Fruit fly (Drosophila melanogaster) whole organism, prepupa: Measurements from ENCODE around the gene CG9270.

Experiments
- CG10631 ChIP-seq: fragments of 200-800 bp; sonication (Bioruptor generic); optimal IDR thresholded peaks from 2 replicates; lab custom pipeline; 2016; ENCODE audit warnings: missing biosample characterization, missing genetic modification characterization
- CG10669 ChIP-seq: fragments of 200-800 bp; sonication (Bioruptor generic); optimal IDR thresholded peaks from 3 replicates; lab custom pipeline; 2018; ENCODE audit warnings: missing biosample characterization, mild to moderate bottlenecking, missing genetic modification characterization, moderate library complexity
- CG11294 ChIP-seq: fragments of 200-800 bp; sonication (Bioruptor generic); IDR thresholded peaks from 2 replicates; pipeline ENCODE4 v1.3.6; 2022; ENCODE audit warnings: missing biosample characterization, missing genetic modification characterization
- CG11762 ChIP-seq: fragments of 200-800 bp; sonication (Bioruptor generic); optimal IDR thresholded peaks from 3 replicates; lab custom pipeline; 2016; ENCODE audit warnings: missing biosample characterization, missing genetic modification characterization; ENCODE audit not compliant: insufficient read depth
- CG11902 ChIP-seq: fragments of 200-800 bp; sonication (Bioruptor generic); optimal IDR thresholded peaks from 3 replicates; lab custom pipeline; 2016; ENCODE audit warnings: missing biosample characterization, missing genetic modification characterization
- CG15336 ChIP-seq: fragments of 200-800 bp; sonication (Bioruptor generic); IDR thresholded peaks from 2 replicates; pipeline ENCODE4 v1.3.6; 2022; ENCODE audit warnings: missing biosample characterization, missing genetic modification characterization
- CG3032 ChIP-seq: fragments of 200-800 bp; optimal IDR thresholded peaks from 2 replicates; lab custom pipeline; 2019; ENCODE audit warnings: missing biosample characterization, mild to moderate bottlenecking, missing genetic modification characterization, moderate library complexity
- CG31627 ChIP-seq: fragments of 200-800 bp; sonication (Bioruptor generic); optimal IDR thresholded peaks from 3 replicates; lab custom pipeline; 2016; ENCODE audit warnings: missing biosample characterization, missing genetic modification characterization
- CG34406 ChIP-seq: fragments of 200-800 bp; sonication (Bioruptor generic); optimal IDR thresholded peaks from 3 replicates; lab custom pipeline; 2016; ENCODE audit warnings: missing biosample characterization, missing genetic modification characterization
- CG3919 ChIP-seq: fragments of 200-800 bp; sonication (Bioruptor generic); optimal IDR thresholded peaks from 3 replicates; lab custom pipeline; 2016; ENCODE audit warnings: missing biosample characterization, missing genetic modification characterization
- CG4318 ChIP-seq: fragments of 200-800 bp; sonication (Bioruptor generic); optimal IDR thresholded peaks from 3 replicates; lab custom pipeline; 2017; ENCODE audit warnings: missing biosample characterization, mild to moderate bottlenecking, missing genetic modification characterization
- CG6163 ChIP-seq: fragments of 200-800 bp; sonication (Bioruptor generic); IDR thresholded peaks from 3 replicates; pipeline ENCODE4 v1.3.6; 2022; ENCODE audit warnings: missing biosample characterization, missing genetic modification characterization
- CG6276 ChIP-seq: fragments of 200-800 bp; sonication (Bioruptor generic); optimal IDR thresholded peaks from 2 replicates; lab custom pipeline; 2017; ENCODE audit warnings: missing biosample characterization, mild to moderate bottlenecking, missing genetic modification characterization
- CG6808 ChIP-seq: fragments of 200-800 bp; sonication (Bioruptor generic); optimal IDR thresholded peaks from 3 replicates; lab custom pipeline; 2017; ENCODE audit warnings: missing biosample characterization, missing genetic modification characterization, mild to moderate bottlenecking, moderate library complexity, missing genetic modification reagents
- CG6854 ChIP-seq: fragments of 200-800 bp; sonication (Bioruptor generic); optimal IDR thresholded peaks from 2 replicates; lab custom pipeline; 2017; ENCODE audit warnings: missing biosample characterization, mild to moderate bottlenecking, missing genetic modification characterization
- CG7368 ChIP-seq: fragments of 200-800 bp; sonication (Bioruptor generic); optimal IDR thresholded peaks from 3 replicates; lab custom pipeline; 2016; ENCODE audit warnings: missing biosample characterization, missing genetic modification characterization
- CG8119 ChIP-seq: fragments of 200-800 bp; sonication (Bioruptor generic); IDR thresholded peaks from 3 replicates; pipeline ENCODE4 v1.3.6; 2022; ENCODE audit warnings: missing biosample characterization, missing genetic modification characterization
- CG8632 ChIP-seq: fragments of 200-800 bp; sonication (Bioruptor generic); optimal IDR thresholded peaks from 3 replicates; lab custom pipeline; 2016; ENCODE audit warnings: missing biosample characterization, missing genetic modification characterization
- Eip75B ChIP-seq: fragments of 200-800 bp; sonication (Bioruptor generic); optimal IDR thresholded peaks from 3 replicates; lab custom pipeline; 2016; ENCODE audit warnings: missing biosample characterization, missing genetic modification characterization
- Ets21C ChIP-seq: fragments of 200-800 bp; sonication (Bioruptor generic); optimal IDR thresholded peaks from 3 replicates; lab custom pipeline; 2016; ENCODE audit warnings: missing biosample characterization, missing genetic modification characterization
- Ets96B ChIP-seq: fragments of 200-800 bp; optimal IDR thresholded peaks from 2 replicates; lab custom pipeline; 2019; ENCODE audit warnings: missing biosample characterization, mild to moderate bottlenecking, missing genetic modification characterization, moderate library complexity
- Gug ChIP-seq: fragments of 200-800 bp; sonication (Bioruptor generic); IDR thresholded peaks from 2 replicates; pipeline ENCODE4 v1.3.6; 2022; ENCODE audit warnings: missing biosample characterization, missing genetic modification characterization
- Hr38 ChIP-seq: sonication (Bioruptor generic); optimal IDR thresholded peaks from 2 replicates; lab custom pipeline; 2016; ENCODE audit warnings: missing biosample characterization, missing genetic modification characterization
- Hr39 ChIP-seq: fragments of 200-800 bp; sonication (Bioruptor generic); optimal IDR thresholded peaks from 2 replicates; lab custom pipeline; 2016; ENCODE audit warnings: missing biosample characterization, missing genetic modification characterization
- Hr4 ChIP-seq: fragments of 200-800 bp; sonication (Bioruptor generic); optimal IDR thresholded peaks from 3 replicates; lab custom pipeline; 2016; ENCODE audit warnings: missing biosample characterization, missing genetic modification characterization
- Lpt ChIP-seq: fragments of 200-800 bp; sonication (Bioruptor generic); optimal IDR thresholded peaks from 3 replicates; lab custom pipeline; 2016; ENCODE audit warnings: missing biosample characterization, missing genetic modification characterization
- Met ChIP-seq: fragments of 200-800 bp; sonication (Bioruptor generic); optimal IDR thresholded peaks from 3 replicates; lab custom pipeline; 2016; ENCODE audit warnings: missing biosample characterization, missing genetic modification characterization
- OdsH ChIP-seq: fragments of 200-800 bp; sonication (Bioruptor generic); optimal IDR thresholded peaks from 3 replicates; lab custom pipeline; 2016; ENCODE audit warnings: missing biosample characterization, missing genetic modification characterization
- Smox ChIP-seq: fragments of 200-800 bp; sonication (Bioruptor generic); optimal IDR thresholded peaks from 3 replicates; lab custom pipeline; 2016; ENCODE audit warnings: missing biosample characterization, missing genetic modification characterization
- Sox102F ChIP-seq: fragments of 200-800 bp; sonication (Bioruptor generic); optimal IDR thresholded peaks from 2 replicates; lab custom pipeline; 2016; ENCODE audit warnings: missing biosample characterization, mild to moderate bottlenecking, missing genetic modification characterization
- Sox15 ChIP-seq: fragments of 200-800 bp; sonication (Bioruptor generic); optimal IDR thresholded peaks from 3 replicates; lab custom pipeline; 2016; ENCODE audit warnings: missing biosample characterization, missing genetic modification characterization
- achi ChIP-seq: fragments of 200-800 bp; sonication (Bioruptor generic); optimal IDR thresholded peaks from 3 replicates; lab custom pipeline; 2016; ENCODE audit warnings: missing biosample characterization, missing genetic modification characterization
- cyc ChIP-seq: fragments of 200-800 bp; sonication (Bioruptor generic); optimal IDR thresholded peaks from 3 replicates; lab custom pipeline; 2016; ENCODE audit warnings: missing biosample characterization, missing genetic modification characterization
- eg ChIP-seq: fragments of 200-800 bp; sonication (Bioruptor generic); IDR thresholded peaks from 3 replicates; pipeline ENCODE4 v1.3.6; 2022; ENCODE audit warnings: missing biosample characterization, missing genetic modification characterization
- esn ChIP-seq: fragments of 200-800 bp; sonication (Bioruptor generic); optimal IDR thresholded peaks from 2 replicates; lab custom pipeline; 2016; ENCODE audit warnings: missing biosample characterization, mild to moderate bottlenecking, missing genetic modification characterization, moderate library complexity
- fd59A ChIP-seq: fragments of 200-800 bp; sonication (Bioruptor generic); optimal IDR thresholded peaks from 2 replicates; lab custom pipeline; 2017; ENCODE audit warnings: missing biosample characterization, mild to moderate bottlenecking, missing genetic modification characterization, missing genetic modification reagents
- fd85E ChIP-seq: fragments of 200-800 bp; sonication (Bioruptor generic); optimal IDR thresholded peaks from 3 replicates; lab custom pipeline; 2016; ENCODE audit warnings: missing biosample characterization, missing genetic modification characterization
- fkh ChIP-seq: fragments of 200-800 bp; sonication (Bioruptor generic); optimal IDR thresholded peaks from 3 replicates; lab custom pipeline; 2017; ENCODE audit warnings: missing biosample characterization, mild to moderate bottlenecking, missing genetic modification characterization, moderate library complexity
- lz ChIP-seq: fragments of 200-800 bp; sonication (Bioruptor generic); optimal IDR thresholded peaks from 3 replicates; lab custom pipeline; 2016; ENCODE audit warnings: missing biosample characterization, missing genetic modification characterization
- net ChIP-seq: fragments of 200-800 bp; sonication (Bioruptor generic); optimal IDR thresholded peaks from 3 replicates; lab custom pipeline; 2016; ENCODE audit warnings: missing biosample characterization, missing genetic modification characterization
- pdm3 ChIP-seq: fragments of 200-800 bp; sonication (Bioruptor generic); optimal IDR thresholded peaks from 3 replicates; lab custom pipeline; 2016; ENCODE audit warnings: missing biosample characterization, missing genetic modification characterization
- spab ChIP-seq: fragments of 200-800 bp; sonication (Bioruptor generic); optimal IDR thresholded peaks from 2 replicates; lab custom pipeline; 2017; ENCODE audit warnings: missing biosample characterization, mild to moderate bottlenecking, missing genetic modification characterization, missing genetic modification reagents
- ss ChIP-seq, 2 experiments: fragments of 200-800 bp; sonication (Bioruptor generic); optimal IDR thresholded peaks; 2 replicates in 1 of 2; 3 replicates in 1 of 2; lab custom pipeline; 2017 to 2018; ENCODE audit warnings: mild to moderate bottlenecking in 2 of 2, missing biosample characterization in 2 of 2, missing genetic modification characterization in 2 of 2, moderate library complexity in 1 of 2
- svp ChIP-seq: fragments of 200-800 bp; sonication (Bioruptor generic); peaks from one replicate; lab custom pipeline; 2016; ENCODE audit warnings: missing biosample characterization, missing genetic modification characterization
- topi ChIP-seq: fragments of 200-800 bp; sonication (Bioruptor generic); optimal IDR thresholded peaks from 3 replicates; lab custom pipeline; 2016; ENCODE audit warnings: missing biosample characterization, missing genetic modification characterization
- vri ChIP-seq: fragments of 200-800 bp; sonication (Bioruptor generic); optimal IDR thresholded peaks from 3 replicates; lab custom pipeline; 2016; ENCODE audit warnings: missing biosample characterization, mild to moderate bottlenecking, missing genetic modification characterization

The CG9270 gene

DNA sequence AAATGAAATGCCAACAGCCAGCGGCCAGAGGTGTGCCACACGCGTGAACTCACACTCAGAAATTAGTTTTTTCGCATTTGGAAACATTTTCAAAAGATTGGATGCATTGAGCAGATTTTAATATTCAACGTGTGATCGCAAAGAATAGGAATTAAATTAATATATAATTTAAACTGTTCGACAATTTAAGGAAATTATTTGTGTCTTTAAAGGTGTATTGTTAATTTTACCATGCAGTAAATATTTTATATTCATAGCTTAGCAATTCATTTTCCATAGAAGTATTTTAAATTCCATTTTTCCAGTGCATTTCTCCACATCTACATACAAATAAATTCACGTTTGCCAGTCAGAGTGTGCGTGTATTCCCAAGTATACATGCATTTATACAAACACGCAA is 5.7 kb upstream of the CG9270 start (continued):
- TF ChIP-seq eg (no peak), CG6163 (GFP tag; lab: Robert Waterston, UW) (0 out of 3 replicates have a peak, but pooled peaks have one; percentile 17), CG31627 (GFP tag; lab: Kevin White, UChicago) (peak; percentile 20), CG4318 (GFP tag; lab: Kevin White, UChicago) (no peak), net (no peak), Hr38 (GFP tag; lab: Kevin White, UChicago) (no peak), Lpt (GFP tag; lab: Kevin White, UChicago) (no peak), Hr39 (GFP tag; lab: Kevin White, UChicago) (peak; percentile 14), Sox102F (GFP tag; lab: Kevin White, UChicago) (peak; percentile 22), svp (GFP tag; lab: Kevin White, UChicago) (peak; percentile 76), cyc (peak; percentile 36), Hr4 (GFP tag; lab: Kevin White, UChicago) (peak; percentile 24), Met (peak; percentile 44)

DNA sequence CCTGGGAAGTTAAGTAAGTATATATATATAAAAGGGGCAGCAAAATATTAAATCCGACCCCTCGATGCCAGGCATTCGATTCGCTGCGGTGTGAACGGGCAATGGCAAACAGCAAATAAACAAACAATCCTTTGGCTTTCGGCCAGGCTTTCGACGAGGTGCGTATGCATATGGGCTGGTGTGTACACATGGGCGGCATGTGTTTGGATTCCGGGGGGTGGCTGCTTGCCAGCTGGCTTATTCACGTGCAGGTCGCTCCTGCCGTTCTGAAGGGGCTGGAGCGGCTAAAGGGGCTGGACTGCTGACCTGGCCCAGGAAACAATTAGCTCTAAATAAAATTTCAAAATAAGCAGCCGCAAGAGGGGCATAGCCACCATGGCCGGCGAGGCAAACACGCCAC is 3.5 kb upstream of the CG9270 start:
- TF ChIP-seq CG8632: no peak
- no peak for TF ChIP-seq vri (GFP tag; lab: Kevin White, UChicago)
- no peak for TF ChIP-seq CG15336 (GFP tag; lab: Robert Waterston, UW)
- no peak for TF ChIP-seq CG34406 (GFP tag; lab: Kevin White, UChicago)
- no peak for TF ChIP-seq Ets96B (tag; lab: Kevin White, UChicago)
- TF ChIP-seq Hr38 (GFP tag; lab: Kevin White, UChicago): no peak
- TF ChIP-seq topi (GFP tag; lab: Kevin White, UChicago): no peak
- no peak for TF ChIP-seq CG6854 (GFP tag; lab: Kevin White, UChicago)
- TF ChIP-seq CG6163 (GFP tag; lab: Robert Waterston, UW): 0 out of 3 replicates have a peak, but pooled peaks have one; percentile 25
- TF ChIP-seq fkh: peak; percentile 2
- TF ChIP-seq svp (GFP tag; lab: Kevin White, UChicago): peak; percentile 54
- no peak for TF ChIP-seq CG11902 (GFP tag; lab: Kevin White, UChicago)
- TF ChIP-seq CG11294 (GFP tag; lab: Robert Waterston, UW): no peak
- TF ChIP-seq ss (GFP tag; optimal IDR thresholded peaks at IDR 0.05; lab: Kevin White, UChicago): no peak
- TF ChIP-seq OdsH (GFP tag; lab: Kevin White, UChicago): no peak

DNA sequence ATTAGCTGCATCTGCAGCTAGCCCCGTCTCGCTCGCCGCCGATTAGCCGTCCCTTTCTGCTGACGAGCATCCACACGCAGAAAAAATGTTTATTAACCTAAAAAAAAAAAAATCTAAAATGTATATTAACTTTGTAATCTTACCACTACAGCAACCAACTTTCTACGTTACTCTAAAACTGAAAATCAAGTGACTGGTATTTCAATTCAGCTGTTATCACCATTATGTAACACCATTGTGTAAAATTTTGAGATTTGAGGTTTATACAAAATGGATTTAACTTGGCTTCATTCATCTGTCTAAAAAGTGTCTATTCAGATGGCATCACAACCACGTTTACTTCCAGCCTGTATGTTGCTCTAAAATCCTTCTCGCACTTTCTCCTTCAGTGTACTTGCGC is 2.5 kb upstream of the CG9270 start:
- TF ChIP-seq Eip75B (GFP tag; lab: Kevin White, UChicago): peak; percentile 46
- peak; percentile 48 for TF ChIP-seq CG3919
- peak; percentile 9; the same call in 1 of the 2 replicates for TF ChIP-seq Gug (GFP tag; lab: Robert Waterston, UW)
- TF ChIP-seq Ets21C: peak; percentile 3
- no peak for TF ChIP-seq CG15336 (GFP tag; lab: Robert Waterston, UW)
- no peak for TF ChIP-seq Lpt (GFP tag; lab: Kevin White, UChicago)
- TF ChIP-seq CG6276 (GFP tag; lab: Kevin White, UChicago): peak; percentile 7
- TF ChIP-seq Sox15 (GFP tag; lab: Kevin White, UChicago): peak; percentile 4
- TF ChIP-seq CG4318 (GFP tag; lab: Kevin White, UChicago): peak; percentile 21
- TF ChIP-seq CG6808: peak; percentile 36
- peak; percentile 13 for TF ChIP-seq CG7368 (GFP tag; lab: Kevin White, UChicago)
- no peak for TF ChIP-seq CG31627 (GFP tag; lab: Kevin White, UChicago)
- no peak for TF ChIP-seq vri (GFP tag; lab: Kevin White, UChicago)
- TF ChIP-seq net: no peak
- TF ChIP-seq fd85E (GFP tag; lab: Kevin White, UChicago): no peak
- peak; percentile 48 for TF ChIP-seq esn
- peak; percentile 27 for TF ChIP-seq Smox (GFP tag; lab: Kevin White, UChicago)
- TF ChIP-seq lz (GFP tag; lab: Kevin White, UChicago): peak; percentile 23
- TF ChIP-seq ss (GFP tag; optimal IDR thresholded peaks at IDR 0.05; lab: Kevin White, UChicago): peak in 1 of 2 experiments; percentile 4
- peak; percentile 40 for TF ChIP-seq Hr39 (GFP tag; lab: Kevin White, UChicago)
- peak; percentile 15 for TF ChIP-seq spab (GFP tag; lab: Kevin White, UChicago)
- peak; percentile 19 for TF ChIP-seq CG3032 (tag; lab: Kevin White, UChicago)
- peak; percentile 41 for TF ChIP-seq CG11762 (GFP tag; lab: Kevin White, UChicago)
- peak; percentile 59 for TF ChIP-seq pdm3 (GFP tag; lab: Kevin White, UChicago)
- peak; percentile 6 for TF ChIP-seq CG34406 (GFP tag; lab: Kevin White, UChicago)
- TF ChIP-seq Hr38 (GFP tag; lab: Kevin White, UChicago): no peak
- TF ChIP-seq CG11294 (GFP tag; lab: Robert Waterston, UW): no peak
- peak; percentile 35 for TF ChIP-seq CG10669
- TF ChIP-seq OdsH (GFP tag; lab: Kevin White, UChicago): peak; percentile 55
- peak; percentile 55 for TF ChIP-seq achi
- peak; percentile 46 for TF ChIP-seq Hr4 (GFP tag; lab: Kevin White, UChicago)
- 0 out of 3 replicates have a peak, but pooled peaks have one; percentile 14 for TF ChIP-seq CG8119
- peak; percentile 56 for TF ChIP-seq fd59A
- TF ChIP-seq topi (GFP tag; lab: Kevin White, UChicago): peak; percentile 34
- peak; percentile 52 for TF ChIP-seq CG10631 (GFP tag; lab: Kevin White, UChicago)
